Worm (Caenorhabditis elegans) whole organism, L3 larva: ENCODE measurements around the gene mys-1.
A peak's percentile ranks its signal among the peaks of the same experiment; 100 is the strongest.

ENCODE experiments used
- R02D3.7 ChIP-seq: fragments of 150-350 bp; optimal IDR thresholded peaks from 2 replicates; lab custom pipeline; 2014; ENCODE audit warnings: missing biosample characterization, missing genetic modification characterization
- aly-2 ChIP-seq: fragments of 150-350 bp; optimal IDR thresholded peaks from 2 replicates; lab custom pipeline; 2014; ENCODE audit warnings: missing biosample characterization, missing genetic modification characterization
- ama-1 ChIP-seq: fragments of 150-350 bp; optimal IDR thresholded peaks from 2 replicates; lab custom pipeline; 2018
- ceh-9 ChIP-seq: sonication (generic microtip); optimal IDR thresholded peaks from 2 replicates; lab custom pipeline; 2018; ENCODE audit warnings: missing biosample characterization, missing genetic modification characterization
- daf-12 ChIP-seq: fragments of 150-350 bp; optimal IDR thresholded peaks from 2 replicates; lab custom pipeline; 2014; ENCODE audit warnings: missing biosample characterization, missing genetic modification reagents, missing genetic modification characterization
- egl-27 ChIP-seq: sonication (generic microtip); optimal IDR thresholded peaks from 4 replicates; lab custom pipeline; 2017; ENCODE audit warnings: missing biosample characterization, missing genetic modification reagents, missing genetic modification characterization
- egl-5 ChIP-seq: fragments of 150-350 bp; optimal IDR thresholded peaks from 2 replicates; lab custom pipeline; 2017; ENCODE audit warnings: missing biosample characterization, missing genetic modification reagents, missing genetic modification characterization, inconsistent platforms
- elt-2 ChIP-seq: sonication (generic microtip); optimal IDR thresholded peaks from 2 replicates; lab custom pipeline; 2016; ENCODE audit warnings: missing genetic modification reagents, mild to moderate bottlenecking, missing genetic modification characterization, missing compliant biosample characterization
- elt-3 ChIP-seq, 3 experiments: fragments of 150-350 bp in 1 of 3; sonication (generic microtip) in 2 of 3; optimal IDR thresholded peaks; 2 replicates in 2 of 3; 4 replicates in 1 of 3; lab custom pipeline; 2014 to 2017; ENCODE audit warnings: missing biosample characterization in 3 of 3, missing genetic modification characterization in 3 of 3
- eor-1 ChIP-seq, 2 experiments: fragments of 150-350 bp; optimal IDR thresholded peaks; 2 replicates each; lab custom pipeline; 2014 to 2018; ENCODE audit warnings: missing biosample characterization in 2 of 2, missing genetic modification characterization in 2 of 2
- fkh-2 ChIP-seq: fragments of 150-350 bp; optimal IDR thresholded peaks from 2 replicates; lab custom pipeline; 2014; ENCODE audit warnings: missing biosample characterization, missing genetic modification reagents, missing genetic modification characterization
- fos-1 ChIP-seq: fragments of 150-350 bp; optimal IDR thresholded peaks from 2 replicates; lab custom pipeline; 2014; ENCODE audit warnings: missing biosample characterization, missing genetic modification characterization
- hmg-11 ChIP-seq: sonication (generic microtip); optimal IDR thresholded peaks from 2 replicates; lab custom pipeline; 2016; ENCODE audit warnings: missing genetic modification characterization, missing compliant biosample characterization
- jun-1 ChIP-seq: fragments of 150-350 bp; optimal IDR thresholded peaks from 2 replicates; lab custom pipeline; 2014; ENCODE audit warnings: missing biosample characterization, missing genetic modification reagents, missing genetic modification characterization
- lin-39 ChIP-seq: fragments of 150-350 bp; optimal IDR thresholded peaks from 2 replicates; lab custom pipeline; 2018; ENCODE audit warnings: missing biosample characterization, missing genetic modification reagents, missing genetic modification characterization
- lsy-12 ChIP-seq: sonication (generic microtip); optimal IDR thresholded peaks from 2 replicates; lab custom pipeline; 2016; ENCODE audit warnings: mild to moderate bottlenecking, missing genetic modification characterization, missing compliant biosample characterization
- mdl-1 ChIP-seq: fragments of 150-350 bp; optimal IDR thresholded peaks from 2 replicates; lab custom pipeline; 2014; ENCODE audit warnings: missing biosample characterization, missing genetic modification characterization
- mml-1 ChIP-seq: fragments of 150-350 bp; sonication (generic microtip); optimal IDR thresholded peaks from 3 replicates; lab custom pipeline; 2014; ENCODE audit warnings: missing biosample characterization, missing genetic modification characterization
- nfya-1 ChIP-seq: sonication (generic microtip); optimal IDR thresholded peaks from 2 replicates; lab custom pipeline; 2017; ENCODE audit warnings: missing genetic modification characterization, mild to moderate bottlenecking, missing compliant biosample characterization, antibody characterized with exemption, moderate library complexity; ENCODE audit not compliant: insufficient read depth
- nhr-11 ChIP-seq: fragments of 150-350 bp; optimal IDR thresholded peaks from 2 replicates; lab custom pipeline; 2014; ENCODE audit warnings: missing biosample characterization, missing genetic modification characterization
- nhr-12 ChIP-seq: fragments of 150-350 bp; optimal IDR thresholded peaks from 2 replicates; lab custom pipeline; 2014; ENCODE audit warnings: missing biosample characterization, missing genetic modification characterization
- nhr-23 ChIP-seq: fragments of 150-350 bp; optimal IDR thresholded peaks from 2 replicates; lab custom pipeline; 2014; ENCODE audit warnings: missing biosample characterization, missing genetic modification reagents, missing genetic modification characterization
- nhr-25 ChIP-seq: sonication (generic microtip); optimal IDR thresholded peaks from 2 replicates; lab custom pipeline; 2017; ENCODE audit warnings: missing biosample characterization, missing genetic modification characterization
- nhr-28 ChIP-seq: fragments of 150-350 bp; optimal IDR thresholded peaks from 2 replicates; lab custom pipeline; 2014; ENCODE audit warnings: missing biosample characterization, missing genetic modification characterization
- nhr-76 ChIP-seq: fragments of 150-350 bp; sonication (generic microtip); optimal IDR thresholded peaks from 5 replicates; lab custom pipeline; 2014; ENCODE audit warnings: missing biosample characterization, missing genetic modification characterization
- nhr-77 ChIP-seq: fragments of 150-350 bp; optimal IDR thresholded peaks from 2 replicates; lab custom pipeline; 2014; ENCODE audit warnings: missing biosample characterization, missing genetic modification characterization
- pha-4 ChIP-seq: fragments of 150-350 bp; optimal IDR thresholded peaks from 2 replicates; lab custom pipeline; 2014; ENCODE audit warnings: missing biosample characterization, missing genetic modification reagents, missing genetic modification characterization
- pqm-1 ChIP-seq: fragments of 150-350 bp; optimal IDR thresholded peaks from 2 replicates; lab custom pipeline; 2017; ENCODE audit warnings: missing biosample characterization, missing genetic modification characterization, inconsistent platforms
- sea-2 ChIP-seq: fragments of 150-350 bp; sonication (generic microtip); optimal IDR thresholded peaks from 4 replicates; lab custom pipeline; 2014; ENCODE audit warnings: missing biosample characterization, missing genetic modification reagents, missing genetic modification characterization
- skn-1 ChIP-seq: fragments of 150-350 bp; optimal IDR thresholded peaks from 2 replicates; lab custom pipeline; 2014; ENCODE audit warnings: missing biosample characterization, missing genetic modification characterization
- snpc-4 ChIP-seq: fragments of 150-350 bp; optimal IDR thresholded peaks from 2 replicates; lab custom pipeline; 2014; ENCODE audit warnings: missing biosample characterization, missing genetic modification characterization
- tbx-2 ChIP-seq: sonication (generic microtip); optimal IDR thresholded peaks from 2 replicates; lab custom pipeline; 2016; ENCODE audit warnings: mild to moderate bottlenecking, missing genetic modification characterization, missing compliant biosample characterization
- unc-39 ChIP-seq: sonication (generic microtip); optimal IDR thresholded peaks from 4 replicates; lab custom pipeline; 2017; ENCODE audit warnings: missing biosample characterization, missing genetic modification characterization
- ztf-11 ChIP-seq: fragments of 150-350 bp; optimal IDR thresholded peaks from 2 replicates; lab custom pipeline; 2014; ENCODE audit warnings: missing biosample characterization, missing genetic modification characterization
- ztf-4 ChIP-seq: fragments of 150-350 bp; optimal IDR thresholded peaks from 2 replicates; lab custom pipeline; 2014; ENCODE audit warnings: missing biosample characterization, missing genetic modification characterization

Gene mys-1

ce11 chrV:7129460-7129859, 45.0 kb upstream of the mys-1 start, which contains the start of gene T01C4.8:
Gene T01C4.8, minus strand, starts transcription at chrV:7129560.
- TF ChIP-seq fos-1 (no peak), ztf-11 (tag; lab: Kevin White, UChicago) (no peak), elt-3 (tag; optimal IDR thresholded peaks at IDR 0.05; lab: Kevin White, UChicago) (no peak), ama-1 (lab: Kevin White, UChicago) (no peak), egl-5 (tag; lab: Kevin White, UChicago) (no peak), ztf-4 (no peak), nfya-1 (tag; lab: Kevin White, UChicago) (no peak), elt-2 (tag; lab: Kevin White, UChicago) (no peak), lin-39 (no peak), nhr-77 (tag; lab: Kevin White, UChicago) (no peak), mdl-1 (tag; lab: Kevin White, UChicago) (no peak), daf-12 (tag; lab: Kevin White, UChicago) (no peak), pqm-1 (tag; lab: Kevin White, UChicago) (no peak), snpc-4 (no peak), ceh-9 (no peak), nhr-23 (no peak), unc-39 (tag; lab: Kevin White, UChicago) (no peak)
- TF ChIP-seq, all 47 proteins: peak for 0

- TF ChIP-seq jun-1 (tag; lab: Kevin White, UChicago) (no peak), fkh-2 (tag; lab: Kevin White, UChicago) (no peak), pqm-1 (tag; lab: Kevin White, UChicago) (no peak), ceh-9 (no peak), snpc-4 (no peak), fos-1 (no peak), lsy-12 (tag; lab: Kevin White, UChicago) (no peak), hmg-11 (tag; lab: Kevin White, UChicago) (no peak), R02D3.7 (tag; lab: Kevin White, UChicago) (no peak)
- TF ChIP-seq, all 47 proteins: peak for 0
Measured at ce11 chrV:7123979-7124378, 39.5 kb upstream of the mys-1 start.

- no peak for TF ChIP-seq jun-1 (tag; lab: Kevin White, UChicago)
- peak; percentile 63 for TF ChIP-seq pha-4 (tag; lab: Kevin White, UChicago)
- TF ChIP-seq nhr-28 (tag; lab: Kevin White, UChicago), result no peak
- TF ChIP-seq nfya-1 (tag; lab: Kevin White, UChicago), result no peak
Measured at ce11 chrV:7123188-7123708, 38.8 kb upstream of the mys-1 start, which contains the start of gene lmd-5. Gene lmd-5, plus strand, starts transcription at chrV:7123658.

- TF ChIP-seq nhr-11 (tag; lab: Kevin White, UChicago) (no peak), elt-3 (tag; optimal IDR thresholded peaks at IDR 0.05; lab: Kevin White, UChicago) (no peak), nfya-1 (tag; lab: Kevin White, UChicago) (no peak), R02D3.7 (tag; lab: Kevin White, UChicago) (no peak), mml-1 (tag; lab: Kevin White, UChicago) (no peak), nhr-12 (tag; lab: Kevin White, UChicago) (no peak), sea-2 (GFP tag; lab: Kevin White, UChicago) (no peak), ceh-9 (no peak), nhr-23 (no peak), eor-1 (tag; optimal IDR thresholded peaks at IDR 0.05; lab: Kevin White, UChicago) (no peak)
Measured at ce11 chrV:7120168-7120567, 35.7 kb upstream of the mys-1 start, which contains the start of gene srx-34. Gene srx-34, minus strand, starts transcription at chrV:7120268.

- no peak for TF ChIP-seq ztf-11 (tag; lab: Kevin White, UChicago)
- TF ChIP-seq aly-2, result no peak
- TF ChIP-seq mdl-1 (tag; lab: Kevin White, UChicago), result no peak
- no peak for TF ChIP-seq tbx-2 (tag; lab: Kevin White, UChicago)
- no peak for TF ChIP-seq ztf-4
- TF ChIP-seq lsy-12 (tag; lab: Kevin White, UChicago), result no peak
- TF ChIP-seq skn-1 (tag; lab: Kevin White, UChicago), result no peak
- no peak for TF ChIP-seq nhr-76 (tag; lab: Kevin White, UChicago)
- TF ChIP-seq nhr-11 (tag; lab: Kevin White, UChicago), result no peak
- TF ChIP-seq egl-27 (tag; lab: Kevin White, UChicago), result no peak
- TF ChIP-seq snpc-4, result no peak
- no peak for TF ChIP-seq nhr-23
- no peak for TF ChIP-seq nhr-25
- TF ChIP-seq egl-5 (tag; lab: Kevin White, UChicago), result no peak
- TF ChIP-seq hmg-11 (tag; lab: Kevin White, UChicago), result no peak
- no peak for TF ChIP-seq pqm-1 (tag; lab: Kevin White, UChicago)
- TF ChIP-seq nhr-28 (tag; lab: Kevin White, UChicago), result no peak
- no peak for TF ChIP-seq eor-1 (tag; optimal IDR thresholded peaks at IDR 0.05; lab: Kevin White, UChicago)
- no peak for TF ChIP-seq nhr-12 (tag; lab: Kevin White, UChicago)
- no peak for TF ChIP-seq daf-12 (tag; lab: Kevin White, UChicago)
Measured at ce11 chrV:7118796-7119195, 34.3 kb upstream of the mys-1 start, which contains the start of gene srx-33. Gene srx-33, minus strand, starts transcription at chrV:7118896.
